Fruit fly (Drosophila melanogaster) whole organism, prepupa: ENCODE measurements around the gene FBXO11.

Experiments used
- CG16779 ChIP-seq: fragments of 200-800 bp; sonication (Bioruptor generic); optimal IDR thresholded peaks from 3 replicates; lab custom pipeline; 2017; ENCODE audit warnings: missing biosample characterization, mild to moderate bottlenecking, missing genetic modification characterization
- CG6854 ChIP-seq: fragments of 200-800 bp; sonication (Bioruptor generic); optimal IDR thresholded peaks from 2 replicates; lab custom pipeline; 2017; ENCODE audit warnings: missing biosample characterization, mild to moderate bottlenecking, missing genetic modification characterization
- Hr39 ChIP-seq: fragments of 200-800 bp; sonication (Bioruptor generic); optimal IDR thresholded peaks from 2 replicates; lab custom pipeline; 2016; ENCODE audit warnings: missing biosample characterization, missing genetic modification characterization
- Sox14 ChIP-seq: fragments of 200-800 bp; sonication (Bioruptor generic); optimal IDR thresholded peaks from 3 replicates; lab custom pipeline; 2016; ENCODE audit warnings: missing biosample characterization, missing genetic modification characterization
- eg ChIP-seq: fragments of 200-800 bp; sonication (Bioruptor generic); IDR thresholded peaks from 3 replicates; pipeline ENCODE4 v1.3.6; 2022; ENCODE audit warnings: missing biosample characterization, missing genetic modification characterization
- fd59A ChIP-seq: fragments of 200-800 bp; sonication (Bioruptor generic); optimal IDR thresholded peaks from 2 replicates; lab custom pipeline; 2017; ENCODE audit warnings: missing biosample characterization, mild to moderate bottlenecking, missing genetic modification characterization, missing genetic modification reagents
- ss ChIP-seq, 2 experiments: fragments of 200-800 bp; sonication (Bioruptor generic); optimal IDR thresholded peaks; 2 replicates in 1 of 2; 3 replicates in 1 of 2; lab custom pipeline; 2017 to 2018; ENCODE audit warnings: mild to moderate bottlenecking in 2 of 2, missing biosample characterization in 2 of 2, missing genetic modification characterization in 2 of 2, moderate library complexity in 1 of 2

DNA sequence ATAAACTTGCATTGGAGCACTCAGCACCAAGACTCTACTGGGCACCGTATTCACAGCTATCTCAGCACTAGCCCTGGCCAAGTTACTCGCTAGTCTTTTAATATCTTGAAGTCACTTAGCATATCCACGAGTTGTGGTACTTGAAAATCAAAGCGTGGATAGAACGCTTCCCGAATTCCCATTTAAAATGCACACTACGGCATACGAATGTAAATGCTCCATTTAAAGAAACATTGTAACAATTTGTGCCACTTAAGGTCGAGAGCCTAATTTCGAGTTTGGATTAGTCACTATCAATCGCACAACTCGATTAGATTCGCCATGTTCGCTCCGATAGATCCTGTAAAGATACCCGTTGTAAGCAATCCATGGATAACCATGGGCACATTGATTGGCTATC is 4.7 kb upstream of the FBXO11 start, which contains the start of gene eloF:
- TF ChIP-seq CG16779 (no peak), eg (no peak), fd59A (GFP tag; lab: Kevin White, UChicago) (no peak), Sox14 (no peak), ss (GFP tag; optimal IDR thresholded peaks at IDR 0.05; lab: Kevin White, UChicago) (no peak), CG6854 (GFP tag; lab: Kevin White, UChicago) (no peak), Hr39 (GFP tag; lab: Kevin White, UChicago) (no peak)
